Fruit fly (Drosophila melanogaster) whole organism, pupa: ENCODE results near the gene FoxL1.
A peak's percentile ranks its signal among the peaks of the same experiment; 100 is the strongest.

Experiments used
- CG10348 ChIP-seq: fragments of 200-800 bp; sonication (Bioruptor generic); IDR thresholded peaks from 2 replicates; pipeline ENCODE4 v1.3.6; 2022; ENCODE audit warnings: missing biosample characterization, missing genetic modification characterization
- CG12605 ChIP-seq: fragments of 200-800 bp; sonication (Bioruptor generic); IDR thresholded peaks from 2 replicates; pipeline ENCODE4 v1.3.6; 2022; ENCODE audit warnings: missing biosample characterization, missing genetic modification characterization
- CG13204 ChIP-seq: fragments of 200-800 bp; sonication (Bioruptor generic); optimal IDR thresholded peaks from 2 replicates; lab custom pipeline; 2018; ENCODE audit warnings: missing biosample characterization, mild to moderate bottlenecking, missing genetic modification characterization, moderate library complexity
- CG14655 ChIP-seq: fragments of 200-800 bp; sonication (Bioruptor generic); optimal IDR thresholded peaks from 3 replicates; lab custom pipeline; 2017; ENCODE audit warnings: mild to moderate bottlenecking, missing biosample characterization, missing genetic modification reagents, missing genetic modification characterization
- CG15710 ChIP-seq: fragments of 200-800 bp; sonication (Bioruptor generic); optimal IDR thresholded peaks from 2 replicates; lab custom pipeline; 2018; ENCODE audit warnings: missing biosample characterization, mild to moderate bottlenecking, missing genetic modification characterization, moderate library complexity
- CG17806 ChIP-seq: fragments of 200-800 bp; sonication (Bioruptor generic); optimal IDR thresholded peaks from 2 replicates; lab custom pipeline; 2018; ENCODE audit warnings: missing biosample characterization, mild to moderate bottlenecking, missing genetic modification characterization, moderate library complexity
- CG32121 ChIP-seq: fragments of 200-800 bp; sonication (Bioruptor generic); IDR thresholded peaks from 2 replicates; pipeline ENCODE4 v1.3.6; 2022; ENCODE audit warnings: missing biosample characterization, missing genetic modification characterization
- CG34367 ChIP-seq: fragments of 200-800 bp; sonication (Bioruptor generic); optimal IDR thresholded peaks from 2 replicates; lab custom pipeline; 2018; ENCODE audit warnings: missing biosample characterization, mild to moderate bottlenecking, missing genetic modification characterization
- CG4496 ChIP-seq: fragments of 200-800 bp; sonication (Bioruptor generic); IDR thresholded peaks from 3 replicates; pipeline ENCODE4 v1.3.6; 2022; ENCODE audit warnings: missing biosample characterization, missing genetic modification characterization
- CG8159 ChIP-seq: fragments of 200-800 bp; sonication (Bioruptor generic); optimal IDR thresholded peaks from 3 replicates; lab custom pipeline; 2018; ENCODE audit warnings: missing biosample characterization, mild to moderate bottlenecking, missing genetic modification characterization, moderate library complexity
- CG8301 ChIP-seq: fragments of 200-800 bp; sonication (Bioruptor generic); optimal IDR thresholded peaks from 2 replicates; lab custom pipeline; 2018; ENCODE audit warnings: missing biosample characterization, mild to moderate bottlenecking, missing genetic modification characterization
- CG9948 ChIP-seq: fragments of 200-800 bp; sonication (Bioruptor generic); optimal IDR thresholded peaks from 2 replicates; lab custom pipeline; 2018; ENCODE audit warnings: missing biosample characterization, mild to moderate bottlenecking, missing genetic modification characterization, moderate library complexity
- D1 ChIP-seq: fragments of 200-800 bp; sonication (Bioruptor generic); optimal IDR thresholded peaks from 2 replicates; lab custom pipeline; 2018; ENCODE audit warnings: missing biosample characterization, mild to moderate bottlenecking, missing genetic modification characterization, moderate library complexity
- EcR ChIP-seq: fragments of 200-800 bp; sonication (Bioruptor generic); optimal IDR thresholded peaks from 3 replicates; lab custom pipeline; 2019; ENCODE audit warnings: missing biosample characterization, missing genetic modification characterization, mild to moderate bottlenecking, moderate library complexity, missing genetic modification reagents
- Ets98B ChIP-seq: fragments of 200-800 bp; sonication (Bioruptor generic); IDR thresholded peaks from 2 replicates; pipeline ENCODE4 v1.3.6; 2022; ENCODE audit warnings: missing biosample characterization, missing genetic modification characterization
- Pif1A ChIP-seq: fragments of 200-800 bp; sonication (Bioruptor generic); optimal IDR thresholded peaks from 3 replicates; lab custom pipeline; 2016; ENCODE audit warnings: missing biosample characterization, missing genetic modification characterization
- Pif1B ChIP-seq: fragments of 200-800 bp; sonication (Bioruptor generic); optimal IDR thresholded peaks from 3 replicates; lab custom pipeline; 2016; ENCODE audit warnings: missing biosample characterization, missing genetic modification characterization
- Snoo ChIP-seq: fragments of 200-800 bp; sonication (Bioruptor generic); optimal IDR thresholded peaks from 3 replicates; lab custom pipeline; 2017; ENCODE audit warnings: missing biosample characterization, mild to moderate bottlenecking, missing genetic modification characterization, inconsistent platforms
- fd96Ca ChIP-seq: fragments of 200-800 bp; sonication (Bioruptor generic); IDR thresholded peaks from 3 replicates; pipeline ENCODE4 v1.3.6; 2022; ENCODE audit warnings: missing biosample characterization, missing genetic modification characterization
- rn ChIP-seq: fragments of 200-800 bp; sonication (Bioruptor generic); IDR thresholded peaks from 2 replicates; pipeline ENCODE4 v1.3.6; 2022; ENCODE audit warnings: missing biosample characterization, missing genetic modification characterization

FoxL1 gene

dm6 chr3L:3980027-3980426, 38.7 kb upstream of the FoxL1 start:
- TF ChIP-seq CG32121 (no peak), Pif1B (GFP tag; lab: Kevin White, UChicago) (no peak)

dm6 chr3L:3983466-3983946, 35.2 kb upstream of the FoxL1 start, which contains the start of gene scrt:
Gene scrt, plus strand, starts transcription at chr3L:3983896.
- no peak for TF ChIP-seq Pif1A (GFP tag; lab: Kevin White, UChicago)
- TF ChIP-seq Snoo (tag; lab: Kevin White, UChicago) = no peak
- TF ChIP-seq fd96Ca (GFP tag; lab: Robert Waterston, UW) = 0 out of 3 replicates have a peak, but pooled peaks have one; percentile 7

DNA sequence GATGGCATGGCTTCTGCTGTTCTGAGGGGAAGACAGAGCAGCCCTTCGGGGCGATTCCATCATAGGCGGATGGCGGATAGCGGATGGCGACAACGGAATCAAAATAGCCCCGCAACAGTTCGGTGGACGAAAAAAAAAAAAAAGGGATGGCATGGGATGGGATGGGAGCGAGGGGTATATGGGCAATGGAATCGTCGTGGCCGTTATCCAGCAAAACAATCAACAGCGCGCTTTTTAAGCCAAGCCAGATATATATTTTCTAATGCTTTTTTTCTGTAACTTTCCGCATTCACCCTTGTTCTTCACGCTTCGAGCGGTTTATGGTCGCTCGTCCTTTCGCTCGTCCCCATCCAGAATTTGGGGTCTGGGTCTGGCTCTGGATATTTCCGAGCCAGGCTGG, 23.1 kb upstream of the FoxL1 start:
- no peak for TF ChIP-seq CG32121
- no peak for TF ChIP-seq CG9948 (tag; lab: Kevin White, UChicago)
- TF ChIP-seq rn (GFP tag; lab: Robert Waterston, UW) = no peak

- TF ChIP-seq CG34367 (tag; lab: Kevin White, UChicago) = peak; percentile 13
- TF ChIP-seq CG8159 = peak; percentile 22
- TF ChIP-seq CG12605 = no peak
- TF ChIP-seq CG15710 (tag; lab: Kevin White, UChicago) = peak; percentile 27
These were observed 18.0 kb upstream of the FoxL1 start for dm6 chr3L:4000711-4001110.

- TF ChIP-seq CG32121 (no peak), CG17806 (tag; lab: Kevin White, UChicago) (no peak), CG10348 (GFP tag; lab: Robert Waterston, UW) (no peak), CG8159 (no peak)
These were observed 17.2 kb upstream of the FoxL1 start for dm6 chr3L:4001500-4001899.

DNA sequence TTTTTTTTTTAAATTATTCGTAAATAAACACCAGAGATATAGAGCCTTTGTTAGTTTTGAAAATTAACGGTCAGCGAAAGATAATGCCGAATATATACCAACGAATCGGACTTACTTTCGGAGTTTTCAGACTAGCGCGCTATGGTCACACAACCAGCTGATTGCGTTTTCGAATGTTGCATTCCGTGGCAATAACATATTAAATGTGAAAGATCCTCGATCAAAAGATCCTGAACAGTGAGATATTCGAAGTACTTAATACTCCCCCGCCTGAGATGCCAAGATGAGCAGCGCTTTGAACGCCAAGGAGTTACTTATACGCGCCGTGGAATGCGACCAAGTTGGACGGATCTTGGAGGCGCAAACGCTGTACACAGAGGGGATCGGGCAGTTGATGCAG, 15.4 kb upstream of the FoxL1 start, which contains the start of gene CG14985:
TSS of gene CG14985 (plus strand) at position 159 of the 400 bp plus-strand sequence.
- TF ChIP-seq CG8159 (no peak), fd96Ca (GFP tag; lab: Robert Waterston, UW) (no peak), CG34367 (tag; lab: Kevin White, UChicago) (no peak), EcR (no peak), CG17806 (tag; lab: Kevin White, UChicago) (no peak), CG4496 (GFP tag; lab: Robert Waterston, UW) (no peak), D1 (no peak), CG13204 (GFP tag; lab: Kevin White, UChicago) (no peak), CG10348 (GFP tag; lab: Robert Waterston, UW) (no peak)

dm6 chr3L:4007256-4007655, 11.4 kb upstream of the FoxL1 start:
- TF ChIP-seq CG14655 (GFP tag; lab: Kevin White, UChicago) (peak; percentile 6), CG15710 (tag; lab: Kevin White, UChicago) (no peak)

dm6 chr3L:4010122-4010521, 8.6 kb upstream of the FoxL1 start:
- TF ChIP-seq CG8159 (peak; percentile 32), CG14655 (GFP tag; lab: Kevin White, UChicago) (peak; percentile 4), CG34367 (tag; lab: Kevin White, UChicago) (no peak), CG9948 (tag; lab: Kevin White, UChicago) (peak; percentile 1), CG4496 (GFP tag; lab: Robert Waterston, UW) (no peak)

- TF ChIP-seq D1 (no peak), Ets98B (GFP tag; lab: Robert Waterston, UW) (peak; percentile 44; the same call in 1 of the 2 replicates), Pif1A (GFP tag; lab: Kevin White, UChicago) (peak; percentile 29), CG4496 (GFP tag; lab: Robert Waterston, UW) (peak; percentile 46; the same call in 1 of the 3 replicates), CG15710 (tag; lab: Kevin White, UChicago) (peak; percentile 29), CG8301 (tag; lab: Kevin White, UChicago) (peak; percentile 29), CG34367 (tag; lab: Kevin White, UChicago) (no peak), CG14655 (GFP tag; lab: Kevin White, UChicago) (peak; percentile 31), Pif1B (GFP tag; lab: Kevin White, UChicago) (peak; percentile 1), CG17806 (tag; lab: Kevin White, UChicago) (peak; percentile 5), CG8159 (peak; percentile 12), CG32121 (no peak), CG12605 (no peak), CG9948 (tag; lab: Kevin White, UChicago) (no peak), fd96Ca (GFP tag; lab: Robert Waterston, UW) (peak; percentile 57; the same call in 1 of the 3 replicates)
These were observed 4.3 kb upstream of the FoxL1 start for dm6 chr3L:4014349-4014748.
